Worm (Caenorhabditis elegans): ENCODE results near the gene tmem-231.
A peak's percentile ranks its signal among the peaks of the same experiment; 100 is the strongest.

DNA sequence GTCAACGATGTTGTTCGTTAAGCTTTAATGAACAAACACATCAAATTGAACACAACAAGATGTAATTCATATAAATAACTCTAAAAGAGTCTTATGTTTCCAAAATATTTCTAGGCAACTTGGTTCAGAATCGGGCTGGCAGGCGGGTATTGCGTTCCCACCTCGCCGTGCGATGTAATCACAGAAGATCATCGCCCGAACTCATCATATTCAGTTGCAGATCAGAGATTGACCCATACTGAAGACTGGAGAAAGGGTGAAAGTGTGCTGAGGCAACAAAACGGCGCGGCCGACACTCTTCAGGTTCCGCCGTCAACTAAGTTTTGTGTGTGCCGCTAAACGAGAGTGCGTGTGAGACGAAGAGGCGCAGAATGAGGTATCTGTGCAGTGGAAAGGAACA lies 1.9 kb downstream of the tmem-231 start:
- peak; percentile 79 for TF ChIP-seq W03F9.2 (tag; optimal IDR thresholded peaks at IDR 0.05)
- TF ChIP-seq him-1 (tag; optimal IDR thresholded peaks at IDR 0.05): peak; percentile 89

Measured in whole organism, L4/young adult.